Fruit fly (Drosophila melanogaster): ENCODE data around the gene CG31715.

CG31715 gene

DNA sequence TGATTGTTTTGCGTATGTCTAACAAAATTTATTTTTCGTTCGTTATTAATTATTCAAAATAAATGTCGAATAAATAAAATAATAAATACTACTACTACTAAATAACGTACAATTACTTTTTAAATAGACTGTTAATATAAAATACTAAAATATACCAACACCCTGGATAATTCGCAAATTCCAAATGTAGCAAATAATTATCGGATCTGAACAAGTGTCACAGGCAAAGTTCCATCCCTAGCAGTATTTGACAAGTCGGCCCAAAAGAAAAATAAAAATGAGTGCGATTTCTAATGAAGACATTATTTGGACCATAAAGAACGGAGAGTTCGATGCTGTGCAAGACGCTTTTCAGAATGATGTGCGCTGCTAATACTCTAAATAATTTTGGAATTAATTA lies at the start of gene CG31715:
Gene CG31715, plus strand, starts transcription at position 212 of the 400 bp plus-strand sequence.
- TF ChIP-seq pan (optimal IDR thresholded peaks at IDR 0.05): no peak
- TF ChIP-seq CG8478 (optimal IDR thresholded peaks at IDR 0.05): no peak
- no peak for TF ChIP-seq psq (optimal IDR thresholded peaks at IDR 0.05)
- TF ChIP-seq Dll (optimal IDR thresholded peaks at IDR 0.05): no peak
- TF ChIP-seq EcR (GFP tag; optimal IDR thresholded peaks at IDR 0.05): no peak
- TF ChIP-seq usp (GFP tag; optimal IDR thresholded peaks at IDR 0.05): no peak

DNA sequence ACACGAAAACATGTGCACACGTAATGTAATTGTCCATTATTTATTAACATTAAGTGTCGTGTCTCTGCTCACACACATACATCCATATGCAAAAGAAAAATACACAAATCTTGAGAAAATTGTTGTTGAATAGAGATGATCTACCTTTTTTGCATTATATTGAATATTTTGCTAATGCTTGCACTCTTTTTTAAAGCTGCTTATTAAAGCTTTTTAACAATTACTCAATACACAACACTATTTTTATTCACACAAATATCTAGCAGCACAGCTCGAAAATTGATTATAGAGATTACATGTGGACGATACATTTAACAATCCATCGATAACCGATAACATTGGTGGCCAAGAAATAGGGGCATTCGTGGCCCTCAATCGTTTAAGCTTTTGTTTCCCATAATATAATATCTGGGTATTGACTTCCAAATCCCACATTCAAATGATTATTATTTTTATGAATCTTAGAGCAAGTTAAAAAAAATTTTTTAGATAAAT lies 49.3 kb upstream of the CG31715 start, which contains the start of gene Ufd4:
Gene Ufd4, minus strand, starts transcription at position 300 of the 495 bp plus-strand sequence.
- no peak for TF ChIP-seq EcR (GFP tag; optimal IDR thresholded peaks at IDR 0.05)
- no peak for TF ChIP-seq psq (optimal IDR thresholded peaks at IDR 0.05)
- TF ChIP-seq Dll (optimal IDR thresholded peaks at IDR 0.05): no peak
- no peak for TF ChIP-seq usp (GFP tag; optimal IDR thresholded peaks at IDR 0.05)

DNA sequence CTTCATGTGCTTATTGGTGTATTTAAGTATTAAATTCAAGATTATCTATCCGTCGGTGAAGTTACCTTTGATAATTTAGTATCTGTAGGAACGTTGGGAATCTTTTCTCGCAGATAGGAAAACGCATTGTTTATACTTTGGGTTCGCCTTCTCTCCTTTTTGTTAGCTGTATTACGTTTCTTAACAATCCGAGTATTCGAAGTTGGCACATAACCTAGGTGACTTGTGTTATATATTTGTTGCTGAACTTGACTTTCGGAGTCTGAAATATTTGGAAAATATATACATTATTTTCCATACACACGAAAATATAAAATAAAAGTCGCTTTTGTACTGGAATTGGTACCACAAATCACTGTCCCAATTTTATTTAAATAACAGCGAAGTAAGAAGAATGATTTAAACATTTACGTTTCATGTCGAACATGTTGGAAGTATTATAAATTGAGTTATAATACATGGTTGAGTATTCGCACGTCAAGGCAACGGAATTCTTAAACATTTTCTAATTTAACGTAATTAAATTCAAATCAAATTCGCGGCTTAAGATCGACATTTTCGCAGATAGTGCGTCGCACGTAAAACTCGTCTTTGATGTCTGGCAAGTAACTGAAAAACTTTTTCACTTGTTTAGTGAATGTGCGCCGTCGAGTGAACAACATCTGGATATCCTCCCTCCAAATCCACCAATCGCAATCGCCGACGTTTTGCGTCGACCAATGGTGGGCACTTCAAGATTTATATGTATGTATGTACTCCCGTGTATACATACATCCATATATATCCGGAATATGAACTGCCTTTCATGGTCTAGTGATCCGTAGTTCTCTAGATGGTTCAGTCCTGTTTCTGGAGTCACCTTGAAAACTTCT lies 46.4 kb upstream of the CG31715 start, which contains the start of gene Hand:
Gene Hand, minus strand, starts transcription at position 588 of the 872 bp plus-strand sequence.
- TF ChIP-seq CG8478 (optimal IDR thresholded peaks at IDR 0.05): no peak
- no peak for TF ChIP-seq pan (optimal IDR thresholded peaks at IDR 0.05)

DNA sequence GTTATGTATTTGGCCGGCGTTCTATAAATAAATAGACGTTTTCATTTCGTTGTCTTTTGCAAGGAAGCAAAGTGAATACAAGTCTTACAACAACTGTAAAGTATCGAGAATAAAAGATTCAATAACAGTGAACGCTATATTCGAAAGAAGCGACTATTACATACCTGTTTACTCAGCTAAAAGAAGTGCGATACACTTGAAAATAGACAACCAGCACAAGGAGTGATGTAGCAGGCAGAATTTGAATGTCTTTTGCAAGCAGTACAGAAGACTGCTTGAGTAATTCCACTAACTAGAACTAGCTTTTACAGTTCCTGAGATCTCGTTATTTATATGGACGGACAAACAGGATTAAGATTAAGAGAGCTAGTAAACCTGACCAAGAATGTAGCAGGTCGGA lies 43.1 kb upstream of the CG31715 start:
- no peak for TF ChIP-seq usp (GFP tag; optimal IDR thresholded peaks at IDR 0.05)
- TF ChIP-seq Dll (optimal IDR thresholded peaks at IDR 0.05): no peak
- no peak for TF ChIP-seq CG8478 (optimal IDR thresholded peaks at IDR 0.05)
- TF ChIP-seq pan (optimal IDR thresholded peaks at IDR 0.05): no peak
- TF ChIP-seq psq (optimal IDR thresholded peaks at IDR 0.05): no peak
- no peak for TF ChIP-seq EcR (GFP tag; optimal IDR thresholded peaks at IDR 0.05)

DNA sequence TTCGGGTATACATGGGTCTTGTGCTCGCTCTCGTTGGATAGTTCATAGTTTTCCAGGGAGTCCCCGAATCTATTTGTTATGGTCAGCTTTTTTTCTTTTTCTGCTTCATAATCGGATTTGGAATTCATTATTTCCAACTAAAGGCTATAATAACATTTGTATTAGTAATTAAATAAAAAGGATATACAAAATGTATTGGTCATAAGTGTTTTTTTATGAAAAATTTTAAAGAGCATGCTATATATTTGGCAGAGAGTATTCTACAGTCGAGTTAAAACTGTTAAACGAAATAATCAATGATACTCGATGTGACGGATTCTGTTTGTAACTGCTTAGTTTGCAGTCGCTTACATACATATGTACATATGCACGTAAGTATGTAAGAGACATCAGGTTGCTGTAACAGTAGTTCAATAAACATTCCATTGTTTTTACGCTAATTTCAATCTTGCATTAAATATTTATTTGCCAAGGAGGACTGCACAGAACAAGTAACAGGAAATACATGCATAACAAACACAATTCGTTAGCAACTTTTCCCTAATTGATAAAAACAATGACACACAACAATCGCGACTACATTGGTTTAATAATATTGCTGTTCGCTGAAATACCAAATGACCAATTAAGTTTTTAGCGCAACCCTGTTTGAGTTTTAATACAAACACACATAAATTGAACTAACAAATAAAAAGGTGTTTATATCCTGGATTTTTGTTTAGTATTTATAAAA lies 42.2 kb upstream of the CG31715 start:
- TF ChIP-seq psq (optimal IDR thresholded peaks at IDR 0.05) (no peak), EcR (GFP tag; optimal IDR thresholded peaks at IDR 0.05) (no peak), Dll (optimal IDR thresholded peaks at IDR 0.05) (no peak), pan (optimal IDR thresholded peaks at IDR 0.05) (no peak), usp (GFP tag; optimal IDR thresholded peaks at IDR 0.05) (no peak), CG8478 (optimal IDR thresholded peaks at IDR 0.05) (no peak)

DNA sequence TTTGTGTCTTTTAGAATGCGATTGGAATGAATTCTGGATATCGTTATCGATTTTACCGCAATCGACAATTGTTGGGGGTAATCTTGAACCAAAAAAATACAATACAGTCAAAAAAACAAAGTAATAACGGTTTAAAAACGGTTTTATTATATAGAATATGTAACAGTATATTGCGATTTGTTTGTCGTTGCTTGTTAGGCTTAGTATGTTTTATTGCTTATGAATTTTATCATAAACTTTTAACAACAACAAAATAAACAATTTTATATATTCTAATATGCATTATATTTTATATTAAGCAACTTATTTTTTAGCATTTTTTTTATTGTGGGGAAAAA lies 41.6 kb upstream of the CG31715 start, which contains the start of gene CYLD:
Gene CYLD, minus strand, starts transcription at position 38 of the 338 bp plus-strand sequence.
- no peak for TF ChIP-seq pan (optimal IDR thresholded peaks at IDR 0.05)
- TF ChIP-seq psq (optimal IDR thresholded peaks at IDR 0.05): no peak
- no peak for TF ChIP-seq usp (GFP tag; optimal IDR thresholded peaks at IDR 0.05)
- no peak for TF ChIP-seq Dll (optimal IDR thresholded peaks at IDR 0.05)
- TF ChIP-seq CG8478 (optimal IDR thresholded peaks at IDR 0.05): no peak
- TF ChIP-seq EcR (GFP tag; optimal IDR thresholded peaks at IDR 0.05): no peak

DNA sequence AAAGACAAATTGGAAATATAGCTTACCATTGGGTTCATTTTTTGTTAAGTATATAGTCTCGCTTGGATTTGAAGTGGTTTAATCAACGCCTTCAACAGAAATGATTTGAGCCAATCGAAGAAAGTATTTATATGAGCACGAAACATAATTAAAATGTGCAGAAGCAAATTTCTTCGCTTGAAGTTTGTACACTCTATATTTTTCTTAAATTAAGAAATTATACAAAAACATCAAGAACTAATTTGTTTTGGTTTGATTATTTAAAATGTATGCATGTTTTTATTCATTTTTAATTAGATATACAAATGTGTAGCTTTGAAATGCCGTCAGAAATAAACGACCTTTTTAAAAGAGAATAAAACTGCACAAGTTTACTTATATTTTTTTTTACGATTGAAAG lies 39.5 kb upstream of the CG31715 start, which contains the start of gene CG13138:
Gene CG13138, minus strand, starts transcription at position 101 of the 400 bp plus-strand sequence.
- no peak for TF ChIP-seq CG8478 (optimal IDR thresholded peaks at IDR 0.05)
- no peak for TF ChIP-seq psq (optimal IDR thresholded peaks at IDR 0.05)
- TF ChIP-seq Dll (optimal IDR thresholded peaks at IDR 0.05): no peak
- no peak for TF ChIP-seq pan (optimal IDR thresholded peaks at IDR 0.05)
- TF ChIP-seq usp (GFP tag; optimal IDR thresholded peaks at IDR 0.05): no peak
- TF ChIP-seq EcR (GFP tag; optimal IDR thresholded peaks at IDR 0.05): no peak

DNA sequence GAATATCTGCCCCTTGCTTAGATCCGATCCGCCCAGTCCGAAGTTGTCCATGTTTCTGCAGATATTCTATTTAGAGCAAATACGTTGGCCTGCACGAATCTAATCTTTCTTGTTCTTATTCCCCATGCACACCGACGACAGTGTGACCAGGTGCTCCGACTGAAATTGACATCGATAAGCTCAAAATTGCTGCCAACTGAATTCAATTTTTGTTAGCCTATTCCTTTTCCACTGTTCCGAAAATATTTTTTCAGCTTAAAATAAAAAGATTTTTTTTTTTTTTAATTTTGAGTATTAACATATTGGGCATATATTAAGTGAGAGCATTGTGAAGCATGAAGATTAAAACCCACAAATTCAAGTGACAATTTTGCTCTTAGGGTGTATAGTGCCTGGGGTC lies 37.6 kb upstream of the CG31715 start, which contains the start of gene nmd:
Gene nmd, minus strand, starts transcription at position 162 of the 400 bp plus-strand sequence.
- TF ChIP-seq CG8478 (optimal IDR thresholded peaks at IDR 0.05) (no peak), Dll (optimal IDR thresholded peaks at IDR 0.05) (no peak), usp (GFP tag; optimal IDR thresholded peaks at IDR 0.05) (no peak), pan (optimal IDR thresholded peaks at IDR 0.05) (no peak), psq (optimal IDR thresholded peaks at IDR 0.05) (no peak), EcR (GFP tag; optimal IDR thresholded peaks at IDR 0.05) (no peak)

DNA sequence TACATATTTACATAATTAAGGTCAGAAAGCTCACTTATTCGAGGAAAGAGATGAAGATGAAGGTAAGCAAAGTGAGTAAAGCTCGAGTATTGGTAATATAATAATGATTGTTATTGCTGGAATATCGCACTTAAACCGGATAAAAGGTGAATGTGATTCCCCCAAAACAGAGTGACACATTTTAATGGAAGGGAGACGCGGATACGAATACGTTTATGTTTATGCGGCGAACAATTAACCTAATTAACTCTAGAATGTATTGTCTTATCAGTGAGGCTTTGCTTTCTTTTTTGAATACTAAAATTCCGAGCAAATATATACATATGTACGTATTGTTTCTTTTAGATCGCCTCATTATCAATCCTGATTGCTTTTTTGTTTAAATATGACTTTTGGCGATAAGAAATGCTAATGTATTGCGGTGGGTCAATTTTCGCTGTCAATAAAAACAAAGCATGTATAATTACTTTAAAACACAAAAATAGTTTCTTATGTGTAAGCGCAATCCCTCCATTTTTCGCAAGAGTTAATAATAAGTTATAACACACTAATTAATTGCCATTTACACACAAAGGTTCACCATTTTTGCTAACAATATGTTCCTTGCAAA lies 35.8 kb upstream of the CG31715 start:
- TF ChIP-seq Dll (optimal IDR thresholded peaks at IDR 0.05) (no peak), pan (optimal IDR thresholded peaks at IDR 0.05) (no peak)

DNA sequence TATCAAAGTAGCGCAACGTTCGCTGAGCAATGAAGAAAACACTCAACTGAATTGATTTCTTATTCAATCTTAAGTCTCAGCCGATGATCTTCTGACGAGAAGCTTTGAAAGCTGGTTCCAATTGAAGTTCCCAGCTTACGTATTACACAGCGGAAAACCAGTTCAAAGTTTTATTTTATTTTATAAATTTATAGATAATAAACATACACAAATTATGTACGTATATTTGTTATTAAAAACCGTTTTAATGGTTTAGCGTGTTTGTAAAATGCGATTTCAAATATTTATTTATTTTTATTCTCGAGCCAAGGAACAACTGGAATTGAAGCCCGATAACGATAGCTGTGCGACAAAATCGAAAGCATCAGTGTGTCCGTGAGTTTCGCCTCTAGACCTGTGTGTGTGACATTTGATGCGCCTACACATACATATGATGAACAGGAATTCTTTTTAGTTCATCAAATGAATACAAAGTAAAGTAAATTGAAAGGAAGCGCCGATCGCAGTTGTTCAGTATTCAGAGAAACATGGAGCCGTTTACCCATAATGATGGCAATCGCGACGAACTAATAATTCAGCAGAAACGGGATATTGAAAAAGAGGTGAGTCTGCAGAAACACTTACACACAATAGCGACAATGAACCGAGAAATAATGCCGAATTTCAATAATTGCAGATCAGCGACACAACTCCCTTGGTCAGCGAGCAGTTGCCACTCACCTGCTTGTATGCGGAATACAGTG lies 34.7 kb upstream of the CG31715 start, which contains the start of the genes CG5390 and CG4968:
Gene CG5390, minus strand, starts transcription at position 77 of the 743 bp plus-strand sequence.
Gene CG4968, plus strand, starts transcription at position 405 of the 743 bp plus-strand sequence.
- no peak for TF ChIP-seq CG8478 (optimal IDR thresholded peaks at IDR 0.05)
- TF ChIP-seq pan (optimal IDR thresholded peaks at IDR 0.05): no peak
- TF ChIP-seq usp (GFP tag; optimal IDR thresholded peaks at IDR 0.05): no peak

Data from whole organism.